Worm (Caenorhabditis elegans) whole organism, mixed stage, embryonic: ENCODE results near the gene ZC250.5.
A peak's percentile ranks its signal among the peaks of the same experiment; 100 is the strongest.

ENCODE experiments used
- M03D4.4 ChIP-seq: sonication (generic microtip); optimal IDR thresholded peaks from 2 replicates; lab custom pipeline; 2017; ENCODE audit warnings: mild to moderate bottlenecking, missing genetic modification characterization, missing compliant biosample characterization
- bed-3 ChIP-seq: fragments of 200-800 bp; sonication (Bioruptor generic); optimal IDR thresholded peaks from 3 replicates; lab custom pipeline; 2018; ENCODE audit warnings: mild to moderate bottlenecking, missing genetic modification characterization, moderate library complexity, missing compliant biosample characterization
- blmp-1 ChIP-seq: fragments of 150-350 bp; optimal IDR thresholded peaks from 2 replicates; lab custom pipeline; 2014; ENCODE audit warnings: missing biosample characterization, missing genetic modification characterization
- ceh-43 ChIP-seq: fragments of 200-800 bp; sonication (Bioruptor generic); optimal IDR thresholded peaks from 2 replicates; lab custom pipeline; 2018; ENCODE audit warnings: mild to moderate bottlenecking, missing genetic modification characterization, moderate library complexity, missing compliant biosample characterization
- ceh-83 ChIP-seq: fragments of 200-800 bp; sonication (Bioruptor generic); optimal IDR thresholded peaks from 2 replicates; lab custom pipeline; 2018; ENCODE audit warnings: mild to moderate bottlenecking, missing genetic modification characterization, missing compliant biosample characterization
- ces-1 ChIP-seq: fragments of 150-350 bp; optimal IDR thresholded peaks from 2 replicates; lab custom pipeline; 2014; ENCODE audit warnings: missing biosample characterization, missing genetic modification reagents, missing genetic modification characterization
- drap-1 ChIP-seq: fragments of 200-800 bp; sonication (Bioruptor generic); optimal IDR thresholded peaks from 3 replicates; lab custom pipeline; 2018; ENCODE audit warnings: mild to moderate bottlenecking, missing genetic modification characterization, missing compliant biosample characterization
- elt-1 ChIP-seq: sonication (generic microtip); optimal IDR thresholded peaks from 2 replicates; lab custom pipeline; 2017; ENCODE audit warnings: missing genetic modification characterization, mild to moderate bottlenecking, missing compliant biosample characterization, antibody characterized with exemption, moderate library complexity, borderline replicate concordance; ENCODE audit not compliant: insufficient read depth
- elt-3 ChIP-seq: fragments of 150-350 bp; optimal IDR thresholded peaks from 2 replicates; lab custom pipeline; 2014; ENCODE audit warnings: missing biosample characterization, missing genetic modification characterization
- flh-1 ChIP-seq: fragments of 200-800 bp; sonication (Bioruptor generic); optimal IDR thresholded peaks from 2 replicates; lab custom pipeline; 2018; ENCODE audit warnings: mild to moderate bottlenecking, missing genetic modification characterization, moderate library complexity, missing compliant biosample characterization
- ham-2 ChIP-seq: fragments of 200-800 bp; sonication (Bioruptor generic); optimal IDR thresholded peaks from 2 replicates; lab custom pipeline; 2018; ENCODE audit warnings: mild to moderate bottlenecking, missing genetic modification characterization, missing compliant biosample characterization
- hlh-1 ChIP-seq: fragments of 150-350 bp; optimal IDR thresholded peaks from 2 replicates; lab custom pipeline; 2014; ENCODE audit warnings: missing biosample characterization, missing genetic modification reagents, missing genetic modification characterization
- lin-13 ChIP-seq: fragments of 150-350 bp; optimal IDR thresholded peaks from 2 replicates; lab custom pipeline; 2014; ENCODE audit warnings: missing biosample characterization, missing genetic modification characterization
- lsy-2 ChIP-seq: fragments of 150-350 bp; optimal IDR thresholded peaks from 2 replicates; lab custom pipeline; 2014; ENCODE audit warnings: missing biosample characterization, missing genetic modification characterization
- mab-5 ChIP-seq: fragments of 150-350 bp; optimal IDR thresholded peaks from 2 replicates; lab custom pipeline; 2014; ENCODE audit warnings: missing biosample characterization, missing genetic modification characterization
- mls-2 ChIP-seq: sonication (generic microtip); optimal IDR thresholded peaks from 2 replicates; lab custom pipeline; 2016; ENCODE audit warnings: mild to moderate bottlenecking, missing genetic modification characterization, moderate library complexity, missing compliant biosample characterization
- nhr-12 ChIP-seq: fragments of 150-350 bp; optimal IDR thresholded peaks from 2 replicates; lab custom pipeline; 2014; ENCODE audit warnings: missing biosample characterization, missing genetic modification characterization
- nhr-2 ChIP-seq: fragments of 150-350 bp; optimal IDR thresholded peaks from 2 replicates; lab custom pipeline; 2014; ENCODE audit warnings: missing biosample characterization, missing genetic modification characterization
- nhr-237 ChIP-seq: fragments of 150-350 bp; optimal IDR thresholded peaks from 2 replicates; lab custom pipeline; 2014; ENCODE audit warnings: missing biosample characterization, missing genetic modification characterization
- nhr-28 ChIP-seq: fragments of 150-350 bp; optimal IDR thresholded peaks from 2 replicates; lab custom pipeline; 2014; ENCODE audit warnings: missing biosample characterization, missing genetic modification characterization
- nhr-76 ChIP-seq: sonication (generic microtip); optimal IDR thresholded peaks from 2 replicates; lab custom pipeline; 2017; ENCODE audit warnings: missing biosample characterization, missing genetic modification characterization
- pha-4 ChIP-seq: fragments of 150-350 bp; optimal IDR thresholded peaks from 2 replicates; lab custom pipeline; 2018; ENCODE audit warnings: missing biosample characterization, missing genetic modification reagents, missing genetic modification characterization
- sem-2 ChIP-seq: fragments of 200-800 bp; sonication (Bioruptor generic); optimal IDR thresholded peaks from 2 replicates; lab custom pipeline; 2018; ENCODE audit warnings: mild to moderate bottlenecking, missing genetic modification characterization, missing compliant biosample characterization
- snpc-4 ChIP-seq: fragments of 150-350 bp; optimal IDR thresholded peaks from 2 replicates; lab custom pipeline; 2014; ENCODE audit warnings: missing biosample characterization, missing genetic modification characterization
- sptf-1 ChIP-seq: sonication (generic microtip); optimal IDR thresholded peaks from 2 replicates; lab custom pipeline; 2017; ENCODE audit warnings: mild to moderate bottlenecking, missing genetic modification characterization, moderate library complexity, missing compliant biosample characterization
- tbx-8 ChIP-seq: fragments of 200-800 bp; sonication (Bioruptor generic); optimal IDR thresholded peaks from 2 replicates; lab custom pipeline; 2018; ENCODE audit warnings: mild to moderate bottlenecking, missing genetic modification characterization, moderate library complexity, missing compliant biosample characterization
- unc-120 ChIP-seq: sonication (generic microtip); optimal IDR thresholded peaks from 2 replicates; lab custom pipeline; 2017; ENCODE audit warnings: missing genetic modification characterization, missing compliant biosample characterization; ENCODE audit not compliant: poor library complexity, severe bottlenecking
- unc-62 ChIP-seq: fragments of 150-350 bp; optimal IDR thresholded peaks from 2 replicates; lab custom pipeline; 2014; ENCODE audit warnings: missing biosample characterization, missing genetic modification reagents, missing genetic modification characterization
- zip-8 ChIP-seq: fragments of 150-350 bp; optimal IDR thresholded peaks from 2 replicates; lab custom pipeline; 2014; ENCODE audit warnings: missing biosample characterization, missing genetic modification characterization
- ztf-11 ChIP-seq: fragments of 150-350 bp; optimal IDR thresholded peaks from 2 replicates; lab custom pipeline; 2014; ENCODE audit warnings: missing biosample characterization, missing genetic modification characterization

The ZC250.5 gene

ce11 chrV:5819903-5820302 lies 14.3 kb downstream of the ZC250.5 start:
- no peak for TF ChIP-seq ceh-43 (GFP tag; lab: Kevin White, UChicago)
- no peak for TF ChIP-seq pha-4 (tag; lab: Kevin White, UChicago)
- no peak for TF ChIP-seq lsy-2 (tag; lab: Kevin White, UChicago)
- TF ChIP-seq ces-1, result no peak
- no peak for TF ChIP-seq hlh-1
- no peak for TF ChIP-seq elt-3 (tag; lab: Kevin White, UChicago)
- no peak for TF ChIP-seq bed-3 (GFP tag; lab: Kevin White, UChicago)
- TF ChIP-seq blmp-1, result no peak
- TF ChIP-seq M03D4.4, result no peak
- TF ChIP-seq nhr-76, result no peak
- TF ChIP-seq unc-62 (GFP tag; lab: Kevin White, UChicago), result no peak
- no peak for TF ChIP-seq nhr-28 (tag; lab: Kevin White, UChicago)
- no peak for TF ChIP-seq elt-1 (tag; lab: Kevin White, UChicago)
- no peak for TF ChIP-seq nhr-237 (tag; lab: Kevin White, UChicago)
- no peak for TF ChIP-seq mls-2
- TF ChIP-seq sem-2 (GFP tag; lab: Kevin White, UChicago), result no peak
- no peak for TF ChIP-seq zip-8
- TF ChIP-seq snpc-4 (tag; lab: Kevin White, UChicago), result no peak
- TF ChIP-seq ceh-83, result no peak
- TF ChIP-seq mab-5 (tag; lab: Kevin White, UChicago), result no peak
- TF ChIP-seq, all 35 proteins: peak for 0

- no peak for TF ChIP-seq bed-3 (GFP tag; lab: Kevin White, UChicago)
- TF ChIP-seq drap-1, result no peak
- TF ChIP-seq ham-2 (GFP tag; lab: Kevin White, UChicago), result no peak
- no peak for TF ChIP-seq nhr-12
- TF ChIP-seq nhr-76, result no peak
- no peak for TF ChIP-seq hlh-1
- no peak for TF ChIP-seq M03D4.4
- TF ChIP-seq blmp-1, result no peak
- TF ChIP-seq nhr-2, result no peak
- TF ChIP-seq mab-5 (tag; lab: Kevin White, UChicago), result no peak
Observed at ce11 chrV:5820401-5820800, 14.8 kb downstream of the ZC250.5 start.

ce11 chrV:5821451-5822143 lies 16.0 kb downstream of the ZC250.5 start:
- TF ChIP-seq unc-120 (tag; lab: Kevin White, UChicago) (no peak), mls-2 (no peak), ceh-43 (GFP tag; lab: Kevin White, UChicago) (no peak), blmp-1 (no peak), unc-62 (GFP tag; lab: Kevin White, UChicago) (no peak), nhr-76 (no peak), mab-5 (tag; lab: Kevin White, UChicago) (no peak), pha-4 (tag; lab: Kevin White, UChicago) (no peak), snpc-4 (tag; lab: Kevin White, UChicago) (no peak), ztf-11 (tag; lab: Kevin White, UChicago) (no peak), flh-1 (GFP tag; lab: Kevin White, UChicago) (no peak), tbx-8 (no peak), lsy-2 (tag; lab: Kevin White, UChicago) (no peak), sptf-1 (tag; lab: Kevin White, UChicago) (no peak)

- TF ChIP-seq elt-3 (tag; lab: Kevin White, UChicago) (peak; percentile 27), mab-5 (tag; lab: Kevin White, UChicago) (no peak), flh-1 (GFP tag; lab: Kevin White, UChicago) (no peak)
Observed at ce11 chrV:5822968-5823367, 17.4 kb downstream of the ZC250.5 start.

ce11 chrV:5825478-5825877 lies 19.9 kb downstream of the ZC250.5 start:
- no peak for TF ChIP-seq lin-13
- no peak for TF ChIP-seq sem-2 (GFP tag; lab: Kevin White, UChicago)
- TF ChIP-seq ceh-83, result no peak
- no peak for TF ChIP-seq bed-3 (GFP tag; lab: Kevin White, UChicago)
- TF ChIP-seq elt-1 (tag; lab: Kevin White, UChicago), result no peak
- no peak for TF ChIP-seq ces-1
- no peak for TF ChIP-seq elt-3 (tag; lab: Kevin White, UChicago)
- no peak for TF ChIP-seq snpc-4 (tag; lab: Kevin White, UChicago)
- no peak for TF ChIP-seq unc-120 (tag; lab: Kevin White, UChicago)
